Fruit fly (Drosophila melanogaster) whole organism: Measurements from ENCODE around the gene ine.

Experiments used
- CG8478 ChIP-seq: fragments of >200 bp; optimal IDR thresholded peaks from 2 replicates; lab custom pipeline; 2018; ENCODE audit warnings: inconsistent platforms
- Dll ChIP-seq: fragments of >200 bp; optimal IDR thresholded peaks from 2 replicates; lab custom pipeline; 2017
- EcR ChIP-seq, 2 experiments: fragments of >200 bp; optimal IDR thresholded peaks; 2 replicates each; lab custom pipeline; 2017; ENCODE audit warnings: missing biosample characterization in 2 of 2, missing genetic modification characterization in 2 of 2, missing genetic modification reagents in 2 of 2
- pan ChIP-seq: fragments of >200 bp; optimal IDR thresholded peaks from 2 replicates; lab custom pipeline; 2017
- psq ChIP-seq: fragments of >200 bp; optimal IDR thresholded peaks from 2 replicates; lab custom pipeline; 2017
- usp ChIP-seq: fragments of >200 bp; optimal IDR thresholded peaks from 2 replicates; lab custom pipeline; 2017; ENCODE audit warnings: missing biosample characterization, missing genetic modification characterization, mixed read lengths

- TF ChIP-seq CG8478 (lab: Kevin White, UChicago) (no peak), psq (no peak), usp (no peak), EcR (GFP tag; optimal IDR thresholded peaks at IDR 0.05; lab: Kevin White, UChicago) (no peak), Dll (lab: Kevin White, UChicago) (no peak), pan (no peak)
These were observed 18.4 kb downstream of the ine start, which contains the start of gene RpL27A for dm6 chr2L:4458119-4459056.
